Worm (Caenorhabditis elegans) whole organism, early embryonic: ENCODE results near the gene str-222.

Experiments
- B0310.2 ChIP-seq: sonication (generic microtip); optimal IDR thresholded peaks from 2 replicates; lab custom pipeline; 2016; ENCODE audit warnings: mild to moderate bottlenecking, missing genetic modification characterization, missing compliant biosample characterization
- F13C5.2 ChIP-seq: sonication (generic microtip); optimal IDR thresholded peaks from 2 replicates; lab custom pipeline; 2017; ENCODE audit warnings: mild to moderate bottlenecking, missing genetic modification characterization, inconsistent platforms, missing compliant biosample characterization
- aly-1 ChIP-seq: sonication (generic microtip); optimal IDR thresholded peaks from 2 replicates; lab custom pipeline; 2016; ENCODE audit warnings: missing genetic modification characterization, missing compliant biosample characterization
- ama-1 ChIP-seq: fragments of 150-350 bp; optimal IDR thresholded peaks from 2 replicates; lab custom pipeline; 2014
- ceh-13 ChIP-seq: fragments of 200-800 bp; sonication (Bioruptor generic); optimal IDR thresholded peaks from 2 replicates; lab custom pipeline; 2018; ENCODE audit warnings: mild to moderate bottlenecking, missing genetic modification characterization, missing compliant biosample characterization
- ceh-36 ChIP-seq: sonication (generic microtip); optimal IDR thresholded peaks from 2 replicates; lab custom pipeline; 2016; ENCODE audit warnings: missing genetic modification characterization, inconsistent platforms, missing compliant biosample characterization
- flt-1 ChIP-seq: fragments of 200-800 bp; sonication (Bioruptor generic); IDR thresholded peaks from 2 replicates; pipeline ENCODE4 v1.3.6; 2022; ENCODE audit warnings: missing genetic modification characterization, missing compliant biosample characterization
- hmbx-1 ChIP-seq: sonication (generic microtip); optimal IDR thresholded peaks from 2 replicates; lab custom pipeline; 2016; ENCODE audit warnings: mild to moderate bottlenecking, missing genetic modification characterization, missing compliant biosample characterization
- hnd-1 ChIP-seq: sonication (generic microtip); optimal IDR thresholded peaks from 2 replicates; lab custom pipeline; 2016; ENCODE audit warnings: missing genetic modification characterization, missing compliant biosample characterization
- scrt-1 ChIP-seq: fragments of 200-800 bp; sonication (Bioruptor generic); IDR thresholded peaks from 2 replicates; pipeline ENCODE4 v1.3.6; 2022; ENCODE audit warnings: missing genetic modification characterization, missing compliant biosample characterization
- sea-1 ChIP-seq: fragments of 200-800 bp; sonication (Bioruptor generic); conservative IDR thresholded peaks from 2 replicates; pipeline ENCODE4 v1.3.6; 2022; ENCODE audit warnings: missing genetic modification characterization, missing compliant biosample characterization
- tbx-11 ChIP-seq: fragments of 200-800 bp; sonication (Bioruptor generic); IDR thresholded peaks from 2 replicates; pipeline ENCODE4 v1.3.6; 2022; ENCODE audit warnings: missing genetic modification characterization, missing compliant biosample characterization
- tbx-37 ChIP-seq: fragments of 200-800 bp; sonication (Bioruptor generic); conservative IDR thresholded peaks from 2 replicates; pipeline ENCODE4 v1.3.6; 2022; ENCODE audit warnings: missing genetic modification reagents, missing genetic modification characterization, missing compliant biosample characterization
- tra-4 ChIP-seq: sonication (generic microtip); optimal IDR thresholded peaks from 2 replicates; lab custom pipeline; 2017; ENCODE audit warnings: missing genetic modification characterization, missing compliant biosample characterization

DNA sequence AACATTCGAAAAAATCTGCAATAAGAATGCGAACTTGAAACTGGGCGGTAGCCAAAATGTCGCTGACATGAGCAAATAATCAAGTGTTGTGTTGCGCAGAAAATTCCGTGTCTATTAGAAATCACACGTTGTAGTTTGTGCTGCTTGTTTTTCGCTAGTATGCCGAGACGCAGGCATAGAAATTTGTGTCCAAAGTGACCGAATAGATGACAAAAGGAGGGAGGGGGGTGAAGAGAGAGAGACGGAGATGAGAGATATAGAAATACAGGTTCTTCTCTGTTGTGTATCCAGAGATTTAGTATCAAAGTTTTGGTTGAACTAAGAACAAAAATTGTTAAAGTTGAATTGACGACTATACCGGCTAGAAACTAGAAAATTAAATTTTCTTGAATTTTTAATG lies 8.7 kb upstream of the str-222 start:
- no peak for TF ChIP-seq hnd-1
- TF ChIP-seq ama-1 (lab: Kevin White, UChicago), result no peak
- no peak for TF ChIP-seq flt-1 (GFP tag; lab: Robert Waterston, UW)
- TF ChIP-seq scrt-1 (GFP tag; lab: Robert Waterston, UW), result no peak
- TF ChIP-seq tbx-37 (GFP tag; lab: Robert Waterston, UW), result no peak
- no peak for TF ChIP-seq B0310.2 (tag; lab: Kevin White, UChicago)
- TF ChIP-seq ceh-36 (tag; lab: Kevin White, UChicago), result no peak
- TF ChIP-seq tra-4 (tag; lab: Kevin White, UChicago), result no peak
- no peak for TF ChIP-seq tbx-11 (GFP tag; lab: Robert Waterston, UW)
- TF ChIP-seq ceh-13, result no peak
- TF ChIP-seq F13C5.2, result no peak
- no peak for TF ChIP-seq aly-1 (tag; lab: Kevin White, UChicago)
- TF ChIP-seq hmbx-1 (tag; lab: Kevin White, UChicago), result no peak
- TF ChIP-seq sea-1 (GFP tag; lab: Robert Waterston, UW), result no peak
